Fruit fly (Drosophila melanogaster): ENCODE data around the gene Marf.

Marf gene

DNA sequence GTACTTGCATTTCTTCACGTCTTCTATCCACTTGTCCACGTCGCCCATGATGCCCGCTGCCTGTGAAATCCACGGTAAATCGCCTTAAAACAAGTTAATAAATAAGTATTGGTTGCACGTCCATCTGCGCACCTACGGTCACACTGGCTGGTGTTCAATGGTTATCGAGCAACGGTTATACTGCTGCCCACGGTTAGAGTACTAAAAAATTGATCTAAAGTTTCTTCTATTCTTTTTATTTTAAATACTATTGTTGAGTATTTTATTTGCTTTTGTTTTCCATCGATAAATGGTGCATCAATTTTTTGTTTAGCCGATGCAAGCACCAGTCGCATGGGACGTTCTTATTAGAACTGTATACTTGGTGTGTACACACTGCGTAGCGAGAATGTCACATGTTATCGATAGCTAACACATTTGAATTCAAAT lies 7.0 kb downstream of the Marf start, which contains the start of gene PpV (continued):
- no peak for TF ChIP-seq CG12769 (tag; optimal IDR thresholded peaks at IDR 0.05)
- peak; percentile 86 for TF ChIP-seq exex (tag; optimal IDR thresholded peaks at IDR 0.05)
- TF ChIP-seq CG13296 (GFP tag; optimal IDR thresholded peaks at IDR 0.05), result no peak
- no peak for TF ChIP-seq HLH3B (GFP tag; IDR thresholded peaks at IDR 0.05)
- no peak for TF ChIP-seq Trl (optimal IDR thresholded peaks at IDR 0.05)
- no peak for TF ChIP-seq Trl (GFP tag; optimal IDR thresholded peaks at IDR 0.05)
- TF ChIP-seq bab2 (GFP tag; optimal IDR thresholded peaks at IDR 0.05), result no peak
- TF ChIP-seq Ets97D (GFP tag; optimal IDR thresholded peaks at IDR 0.05), result peak; percentile 82
- no peak for TF ChIP-seq CG30020 (tag; optimal IDR thresholded peaks at IDR 0.05)
- no peak for TF ChIP-seq CG14014 (GFP tag; IDR thresholded peaks at IDR 0.05)
- TF ChIP-seq Dip3 (GFP tag; optimal IDR thresholded peaks at IDR 0.05), result no peak
- TF ChIP-seq amos (GFP tag; IDR thresholded peaks at IDR 0.05; ENCODE audit: partially characterized antibody), result peak; percentile 50; the same call in 1 of the 2 replicates
- no peak for TF ChIP-seq CG7963 (GFP tag; IDR thresholded peaks at IDR 0.05; ENCODE audit: partially characterized antibody)
- peak; percentile 76 for TF ChIP-seq Sry-δ (GFP tag; optimal IDR thresholded peaks at IDR 0.05)
- no peak for TF ChIP-seq Mes4 (GFP tag; optimal IDR thresholded peaks at IDR 0.05)
- TF ChIP-seq CG11456 (GFP tag; IDR thresholded peaks at IDR 0.05), result no peak
- TF ChIP-seq CG10209 (GFP tag; optimal IDR thresholded peaks at IDR 0.05), result no peak
- no peak for TF ChIP-seq CG6175 (GFP tag; IDR thresholded peaks at IDR 0.05)
- TF ChIP-seq Fer1 (GFP tag; optimal IDR thresholded peaks at IDR 0.05), result no peak
- peak; percentile 60 for TF ChIP-seq CG15601 (tag; optimal IDR thresholded peaks at IDR 0.05)
- TF ChIP-seq tap (tag; optimal IDR thresholded peaks at IDR 0.05), result no peak
- TF ChIP-seq CG17385 (GFP tag; optimal IDR thresholded peaks at IDR 0.05), result no peak
- no peak for TF ChIP-seq gem (tag; optimal IDR thresholded peaks at IDR 0.05)
- peak; percentile 81 for TF ChIP-seq CG4617 (GFP tag; optimal IDR thresholded peaks at IDR 0.05; ENCODE audit: borderline replicate concordance)
- no peak for TF ChIP-seq hbn (GFP tag; IDR thresholded peaks at IDR 0.05; ENCODE audit: partially characterized antibody)
- TF ChIP-seq CG7987 (GFP tag; optimal IDR thresholded peaks at IDR 0.05), result no peak
- TF ChIP-seq her (GFP tag; optimal IDR thresholded peaks at IDR 0.05), result no peak
- no peak for TF ChIP-seq Sox100B (GFP tag; optimal IDR thresholded peaks at IDR 0.05)
- no peak for TF ChIP-seq seq (GFP tag; IDR thresholded peaks at IDR 0.05)
- no peak for TF ChIP-seq usp (GFP tag; optimal IDR thresholded peaks at IDR 0.05)
- TF ChIP-seq Opbp (GFP tag; IDR thresholded peaks at IDR 0.05; ENCODE audit: partially characterized antibody), result peak; percentile 72
- TF ChIP-seq E2f2 (GFP tag; IDR thresholded peaks at IDR 0.05), result peak; percentile 93
- no peak for TF ChIP-seq lbe (GFP tag; optimal IDR thresholded peaks at IDR 0.05)
- TF ChIP-seq danr (GFP tag; IDR thresholded peaks at IDR 0.05), result no peak
- TF ChIP-seq dpn (GFP tag; optimal IDR thresholded peaks at IDR 0.05), result no peak
- no peak for TF ChIP-seq aop (GFP tag; IDR thresholded peaks at IDR 0.05)
- peak; percentile 50 for TF ChIP-seq HmgZ (tag; optimal IDR thresholded peaks at IDR 0.05)
- no peak for TF ChIP-seq hth (optimal IDR thresholded peaks at IDR 0.05)
- no peak for TF ChIP-seq CG33557 (GFP tag; optimal IDR thresholded peaks at IDR 0.05)
- no peak for TF ChIP-seq chif (GFP tag; optimal IDR thresholded peaks at IDR 0.05)
- no peak for TF ChIP-seq CG10979 (tag; optimal IDR thresholded peaks at IDR 0.05)
- no peak for TF ChIP-seq sisA (GFP tag; IDR thresholded peaks at IDR 0.05)
- no peak for TF ChIP-seq dysf (GFP tag; IDR thresholded peaks at IDR 0.05)
- TF ChIP-seq HLH4C (GFP tag; IDR thresholded peaks at IDR 0.05; ENCODE audit: partially characterized antibody), result 0 out of 3 replicates have a peak, but pooled peaks have one; percentile 31
- TF ChIP-seq CoRest (tag; optimal IDR thresholded peaks at IDR 0.05), result peak; percentile 43
- no peak for TF ChIP-seq CG9876 (GFP tag; optimal IDR thresholded peaks at IDR 0.05)
- TF ChIP-seq NC2β (GFP tag; optimal IDR thresholded peaks at IDR 0.05), result no peak
- no peak for TF ChIP-seq CG4282 (GFP tag; optimal IDR thresholded peaks at IDR 0.05)
- TF ChIP-seq Nf-YC (tag; optimal IDR thresholded peaks at IDR 0.05), result peak; percentile 37
- TF ChIP-seq CG5953 (GFP tag; IDR thresholded peaks at IDR 0.05), result no peak
- TF ChIP-seq CG2116 (GFP tag; optimal IDR thresholded peaks at IDR 0.05), result peak; percentile 89
- no peak for TF ChIP-seq kni (GFP tag; optimal IDR thresholded peaks at IDR 0.05)

Data from whole organism, embryonic.